Fruit fly (Drosophila melanogaster): ENCODE data around the gene Proc.

- TF ChIP-seq ara (GFP tag; IDR thresholded peaks at IDR 0.05), result no peak
- TF ChIP-seq jumu (GFP tag; optimal IDR thresholded peaks at IDR 0.05), result no peak
- TF ChIP-seq CG9727 (GFP tag; optimal IDR thresholded peaks at IDR 0.05), result no peak
- no peak for TF ChIP-seq twi (tag; optimal IDR thresholded peaks at IDR 0.05)
- TF ChIP-seq Optix (GFP tag; IDR thresholded peaks at IDR 0.05), result no peak
- no peak for TF ChIP-seq Nf-YC (tag; optimal IDR thresholded peaks at IDR 0.05)
- TF ChIP-seq CTCF (GFP tag; optimal IDR thresholded peaks at IDR 0.05), result no peak
Measured at dm6 chr2L:7868608-7869007, 2.6 kb downstream of the Proc start.

Measured in whole organism, embryonic.